Fruit fly (Drosophila melanogaster): ENCODE data around the gene mtrm.

Gene mtrm

dm6 chr3L:8370922-8371321 is 41.9 kb upstream of the mtrm start (continued):
- TF ChIP-seq slbo (GFP tag; IDR thresholded peaks at IDR 0.05) (0 out of 2 replicates have a peak, but pooled peaks have one; percentile 27), Med (GFP tag) (no peak), sisA (GFP tag; IDR thresholded peaks at IDR 0.05) (no peak), scrt (GFP tag; optimal IDR thresholded peaks at IDR 0.05) (no peak), ranshi (GFP tag; IDR thresholded peaks at IDR 0.05) (no peak), Gug (GFP tag; IDR thresholded peaks at IDR 0.05) (no peak), CG10979 (tag; optimal IDR thresholded peaks at IDR 0.05) (no peak), Bdp1 (GFP tag; optimal IDR thresholded peaks at IDR 0.05) (no peak), CG7271 (tag; optimal IDR thresholded peaks at IDR 0.05) (no peak), tio (GFP tag; optimal IDR thresholded peaks at IDR 0.05) (no peak), gcm2 (GFP tag; optimal IDR thresholded peaks at IDR 0.05) (no peak), CG13296 (GFP tag; optimal IDR thresholded peaks at IDR 0.05) (no peak), Rx (GFP tag; IDR thresholded peaks at IDR 0.05) (no peak), hbn (GFP tag; IDR thresholded peaks at IDR 0.05; ENCODE audit: partially characterized antibody) (no peak), CG4328 (GFP tag; optimal IDR thresholded peaks at IDR 0.05) (no peak), CG13123 (GFP tag; optimal IDR thresholded peaks at IDR 0.05) (no peak), CG34422 (GFP tag; IDR thresholded peaks at IDR 0.05) (no peak), her (GFP tag; optimal IDR thresholded peaks at IDR 0.05) (no peak), schlank (tag; optimal IDR thresholded peaks at IDR 0.05) (no peak), prd (optimal IDR thresholded peaks at IDR 0.05) (no peak), prd (GFP tag; IDR thresholded peaks at IDR 0.05) (peak; percentile 17; the same call in 1 of the 3 replicates), ci (GFP tag; IDR thresholded peaks at IDR 0.05) (no peak)

- TF ChIP-seq Ets97D (GFP tag; optimal IDR thresholded peaks at IDR 0.05) (no peak), mam (GFP tag; optimal IDR thresholded peaks at IDR 0.05) (no peak), CG1603 (tag; optimal IDR thresholded peaks at IDR 0.05) (no peak), nau (GFP tag; optimal IDR thresholded peaks at IDR 0.05) (no peak), Rfx (GFP tag; IDR thresholded peaks at IDR 0.05) (no peak), psq (GFP tag; optimal IDR thresholded peaks at IDR 0.05) (no peak), hth (optimal IDR thresholded peaks at IDR 0.05) (no peak), Abd-B (GFP tag; optimal IDR thresholded peaks at IDR 0.05) (no peak), Spps (tag; optimal IDR thresholded peaks at IDR 0.05) (no peak), otp (GFP tag; IDR thresholded peaks at IDR 0.05) (no peak), pan (optimal IDR thresholded peaks at IDR 0.05) (no peak), pan (GFP tag; optimal IDR thresholded peaks at IDR 0.05 in 1 of 2, IDR thresholded peaks at IDR 0.05 in 1 of 2) (no peak), CG12659 (GFP tag; optimal IDR thresholded peaks at IDR 0.05) (no peak)
Observed at dm6 chr3L:8371538-8371937, 41.3 kb upstream of the mtrm start.

- TF ChIP-seq zen2 (GFP tag; IDR thresholded peaks at IDR 0.05; ENCODE audit: partially characterized antibody), result no peak
- TF ChIP-seq bbx (GFP tag; IDR thresholded peaks at IDR 0.05; ENCODE audit: partially characterized antibody), result 0 out of 2 replicates have a peak, but pooled peaks have one; percentile 8
- TF ChIP-seq CG11456 (GFP tag; IDR thresholded peaks at IDR 0.05), result 0 out of 3 replicates have a peak, but pooled peaks have one; percentile 5
- peak; percentile 24 for TF ChIP-seq nom (GFP tag; optimal IDR thresholded peaks at IDR 0.05)
- peak; percentile 14 for TF ChIP-seq sens (GFP tag)
- 0 out of 4 replicates have a peak, but pooled peaks have one; percentile 72 for TF ChIP-seq chinmo (GFP tag; IDR thresholded peaks at IDR 0.05; ENCODE audit: partially characterized antibody)
- TF ChIP-seq CG11085 (GFP tag; IDR thresholded peaks at IDR 0.05), result no peak
- TF ChIP-seq maf-S (GFP tag; optimal IDR thresholded peaks at IDR 0.05), result no peak
- TF ChIP-seq CG11504 (tag; optimal IDR thresholded peaks at IDR 0.05), result peak; percentile 96
- TF ChIP-seq vvl (GFP tag; IDR thresholded peaks at IDR 0.05), result peak; percentile 48; the same call in 1 of the 2 replicates
- no peak for TF ChIP-seq bab2 (GFP tag; optimal IDR thresholded peaks at IDR 0.05)
- TF ChIP-seq CG9932 (GFP tag; IDR thresholded peaks at IDR 0.05), result 0 out of 2 replicates have a peak, but pooled peaks have one; percentile 16
- no peak for TF ChIP-seq CG15011 (GFP tag; optimal IDR thresholded peaks at IDR 0.05)
- TF ChIP-seq Adf1 (GFP tag; IDR thresholded peaks at IDR 0.05), result peak; percentile 73
- no peak for TF ChIP-seq CG7357 (GFP tag; IDR thresholded peaks at IDR 0.05)
- TF ChIP-seq Dfd (GFP tag; optimal IDR thresholded peaks at IDR 0.05), result peak in 1 of 2 experiments; percentile 89
- TF ChIP-seq hbn (GFP tag; IDR thresholded peaks at IDR 0.05; ENCODE audit: partially characterized antibody), result no peak
- TF ChIP-seq klu (GFP tag; IDR thresholded peaks at IDR 0.05), result 0 out of 2 replicates have a peak, but pooled peaks have one; percentile 23
Observed at dm6 chr3L:8372035-8372434, 40.8 kb upstream of the mtrm start, which contains the start of gene ImpE1. Gene ImpE1 (plus strand): TSS chr3L:8372405.
